Fruit fly (Drosophila melanogaster): ENCODE data around the gene dpy.

The dpy gene

DNA sequence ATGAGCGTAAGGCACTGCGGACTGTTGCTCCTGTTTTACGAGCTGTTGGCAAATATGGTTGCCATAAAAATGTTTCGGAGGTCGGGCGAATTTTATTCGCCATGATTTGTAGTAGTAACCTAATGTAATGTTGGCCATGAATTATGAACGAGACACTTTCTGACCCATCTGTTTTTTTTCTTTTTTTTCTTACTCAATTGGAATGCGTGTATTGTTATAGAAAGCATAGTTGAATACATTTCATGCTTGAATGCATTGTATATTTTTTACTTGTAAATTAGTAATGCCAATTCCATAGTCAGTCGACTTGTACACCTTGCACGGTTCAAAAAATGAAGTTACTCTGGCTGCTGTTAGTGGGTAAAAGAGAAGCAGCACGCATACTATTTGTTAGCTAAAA, 176.6 kb downstream of the dpy start, which contains the start of gene CG43056:
TSS of gene CG43056 (plus strand) at position 301 of the 400 bp plus-strand sequence.
- TF ChIP-seq CG31627 (GFP tag; optimal IDR thresholded peaks at IDR 0.05) (no peak), CG4318 (GFP tag; optimal IDR thresholded peaks at IDR 0.05) (no peak), Lpt (GFP tag; optimal IDR thresholded peaks at IDR 0.05) (no peak), CG8632 (GFP tag; optimal IDR thresholded peaks at IDR 0.05) (no peak), spab (GFP tag; optimal IDR thresholded peaks at IDR 0.05) (no peak), CG6792 (GFP tag; optimal IDR thresholded peaks at IDR 0.05) (no peak), Ets21C (GFP tag; optimal IDR thresholded peaks at IDR 0.05) (no peak), Blimp-1 (GFP tag; optimal IDR thresholded peaks at IDR 0.05) (no peak), Sox15 (GFP tag; optimal IDR thresholded peaks at IDR 0.05) (no peak), Eip75B (GFP tag; optimal IDR thresholded peaks at IDR 0.05) (no peak), CG6276 (GFP tag; optimal IDR thresholded peaks at IDR 0.05) (no peak), CG10631 (GFP tag; optimal IDR thresholded peaks at IDR 0.05) (no peak), lz (GFP tag; optimal IDR thresholded peaks at IDR 0.05) (no peak), fd59A (GFP tag; optimal IDR thresholded peaks at IDR 0.05) (no peak), dsx (GFP tag; optimal IDR thresholded peaks at IDR 0.05; ENCODE audit: poor library complexity, severe bottlenecking) (no peak), svp (GFP tag) (no peak), ss (GFP tag; optimal IDR thresholded peaks at IDR 0.05) (no peak), CG8319 (GFP tag; optimal IDR thresholded peaks at IDR 0.05) (no peak), net (GFP tag; optimal IDR thresholded peaks at IDR 0.05) (no peak), Smox (GFP tag; optimal IDR thresholded peaks at IDR 0.05) (no peak)

- TF ChIP-seq svp (GFP tag) (peak; percentile 21), esn (GFP tag; optimal IDR thresholded peaks at IDR 0.05) (no peak), CG1621 (tag; optimal IDR thresholded peaks at IDR 0.05) (no peak)
Measured at dm6 chr2L:4433608-4434007, 180.5 kb downstream of the dpy start, which contains the start of the genes CG34177 and CG34178. CG34177 (plus strand) TSS chr2L:4433908. CG34178 (plus strand) TSS chr2L:4433908.

All from whole organism, prepupa.